Worm (Caenorhabditis elegans): Measurements from ENCODE around the gene ZK795.3.

Gene ZK795.3

DNA sequence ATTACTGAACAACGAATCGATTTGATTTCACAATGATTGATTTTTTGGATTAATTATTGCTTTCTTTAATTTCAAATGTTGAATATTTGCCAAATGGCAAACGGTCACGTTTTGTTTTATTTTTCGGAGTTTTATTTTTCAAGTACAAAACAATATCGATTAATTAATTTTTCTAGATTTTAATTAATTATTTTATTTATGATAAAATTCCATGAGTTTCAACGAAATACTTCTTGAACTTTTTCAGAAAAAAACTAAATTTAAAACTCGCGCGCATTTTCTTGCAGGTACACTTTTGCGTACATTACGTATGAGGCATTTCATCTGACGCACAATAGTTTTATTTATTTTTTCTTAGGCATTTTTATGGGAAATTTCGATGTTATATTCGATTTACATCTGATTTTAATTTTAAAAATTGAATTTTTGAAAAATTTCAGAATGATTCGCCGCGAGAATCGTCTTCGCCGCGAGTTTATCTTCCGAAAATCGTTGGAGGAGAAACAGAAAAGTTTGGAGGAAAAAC lies at the start of gene ZK795.3, which contains the start of gene ZK795.2 (continued):
- peak; percentile 69 for TF ChIP-seq lin-13 (GFP tag; optimal IDR thresholded peaks at IDR 0.05)
- peak; percentile 66 for TF ChIP-seq nhr-19 (GFP tag; conservative IDR thresholded peaks at IDR 0.05)

DNA sequence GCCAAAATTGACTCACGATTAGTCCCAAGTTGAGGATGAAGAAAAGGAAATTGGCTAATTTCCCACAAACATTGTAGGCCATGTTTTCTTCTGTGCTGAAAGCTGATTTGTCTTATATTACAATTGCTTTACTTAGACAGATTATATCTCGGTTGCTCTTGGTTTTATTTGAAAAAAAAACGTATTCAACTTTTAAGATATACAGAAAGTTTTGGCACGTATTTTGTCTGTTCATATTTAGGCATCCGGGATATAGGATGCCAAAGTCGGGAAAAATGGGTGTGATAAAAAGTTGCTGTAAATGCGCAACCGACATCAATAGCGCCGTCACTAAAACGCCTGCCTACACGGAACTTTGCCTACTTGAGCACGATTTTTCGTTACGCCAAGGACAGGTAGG lies 39.0 kb upstream of the ZK795.3 start, which contains the start of gene tsp-4:
TSS of gene tsp-4 (minus strand) at position 101 of the 400 bp plus-strand sequence.
- TF ChIP-seq C04F5.9 (tag; optimal IDR thresholded peaks at IDR 0.05) (no peak), unc-130 (tag; optimal IDR thresholded peaks at IDR 0.05) (no peak), tbx-2 (tag; optimal IDR thresholded peaks at IDR 0.05) (no peak), snpc-4 (tag; optimal IDR thresholded peaks at IDR 0.05) (no peak), mef-2 (tag; optimal IDR thresholded peaks at IDR 0.05) (no peak), nhr-237 (tag; optimal IDR thresholded peaks at IDR 0.05) (no peak), pqm-1 (tag; optimal IDR thresholded peaks at IDR 0.05) (no peak), elt-3 (tag; optimal IDR thresholded peaks at IDR 0.05) (no peak), snu-23 (GFP tag; optimal IDR thresholded peaks at IDR 0.05) (no peak), mab-9 (GFP tag; IDR thresholded peaks at IDR 0.05) (no peak), nhr-85 (tag) (no peak), lin-14 (GFP tag; optimal IDR thresholded peaks at IDR 0.05) (no peak), aly-2 (tag; optimal IDR thresholded peaks at IDR 0.05) (no peak), alr-1 (tag; optimal IDR thresholded peaks at IDR 0.05; ENCODE audit: borderline replicate concordance) (no peak), nhr-71 (tag; optimal IDR thresholded peaks at IDR 0.05) (no peak), unc-30 (tag; optimal IDR thresholded peaks at IDR 0.05) (no peak), pag-3 (tag; optimal IDR thresholded peaks at IDR 0.05; ENCODE audit: borderline replicate concordance, insufficient read depth) (no peak), fkh-4 (tag; optimal IDR thresholded peaks at IDR 0.05; ENCODE audit: borderline replicate concordance) (no peak)

DNA sequence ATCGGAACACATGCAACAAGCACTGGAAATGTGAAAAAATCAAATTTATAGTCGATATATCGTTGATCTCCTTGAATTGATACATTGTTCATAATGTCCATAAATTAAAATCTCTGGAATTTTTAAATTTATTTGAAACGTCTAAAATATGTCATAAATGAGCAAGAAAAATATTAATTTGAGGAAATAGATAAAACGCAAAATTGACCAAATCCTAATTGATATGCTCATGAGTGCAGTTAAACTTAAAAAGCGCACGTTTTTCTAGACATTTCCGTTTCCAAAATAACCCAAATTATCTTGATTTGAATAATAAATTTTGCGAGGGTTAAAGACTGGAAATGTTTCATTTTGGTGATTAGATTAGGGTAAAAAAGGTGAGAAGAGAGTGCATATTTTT lies 36.6 kb upstream of the ZK795.3 start, which contains the start of gene sru-13:
TSS of gene sru-13 (minus strand) at position 101 of the 400 bp plus-strand sequence.
- TF ChIP-seq hlh-17 (GFP tag; optimal IDR thresholded peaks at IDR 0.05; ENCODE audit: borderline replicate concordance) (no peak), alr-1 (tag; optimal IDR thresholded peaks at IDR 0.05; ENCODE audit: borderline replicate concordance) (no peak), sup-37 (GFP tag; optimal IDR thresholded peaks at IDR 0.05) (no peak), mdl-1 (tag; optimal IDR thresholded peaks at IDR 0.05) (no peak)

DNA sequence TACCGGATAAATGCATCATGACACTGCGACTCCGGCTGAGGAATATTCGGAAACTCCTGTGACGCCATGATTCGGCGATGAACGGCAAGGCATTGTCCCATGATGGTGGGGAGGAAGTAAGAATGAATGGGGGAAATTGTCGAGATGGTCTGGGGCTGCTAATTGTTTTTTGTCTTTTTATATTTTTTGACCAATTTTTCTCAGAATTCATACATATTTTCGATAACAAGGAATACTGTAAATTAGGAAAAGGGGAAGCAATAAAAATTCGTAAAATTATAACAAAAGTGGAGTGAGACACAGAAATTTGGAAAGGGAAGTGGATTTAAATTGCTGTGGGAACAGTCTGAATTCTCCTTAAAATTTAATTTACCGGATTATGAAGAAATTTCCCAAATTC lies 33.8 kb upstream of the ZK795.3 start, which contains the start of gene eak-4:
TSS of gene eak-4 (minus strand) at position 101 of the 400 bp plus-strand sequence.
- TF ChIP-seq jun-1 (tag; optimal IDR thresholded peaks at IDR 0.05): no peak
- no peak for TF ChIP-seq alr-1 (tag; optimal IDR thresholded peaks at IDR 0.05; ENCODE audit: borderline replicate concordance)
- TF ChIP-seq unc-62 (GFP tag; optimal IDR thresholded peaks at IDR 0.05): no peak
- TF ChIP-seq xbp-1 (tag; optimal IDR thresholded peaks at IDR 0.05): no peak
- no peak for TF ChIP-seq elt-2 (tag; optimal IDR thresholded peaks at IDR 0.05)
- TF ChIP-seq ceh-8 (GFP tag; optimal IDR thresholded peaks at IDR 0.05): peak; percentile 49
- TF ChIP-seq nhr-12 (tag; optimal IDR thresholded peaks at IDR 0.05): no peak
- TF ChIP-seq ama-1 (optimal IDR thresholded peaks at IDR 0.05): no peak
- no peak for TF ChIP-seq ceh-63 (GFP tag; optimal IDR thresholded peaks at IDR 0.05)

DNA sequence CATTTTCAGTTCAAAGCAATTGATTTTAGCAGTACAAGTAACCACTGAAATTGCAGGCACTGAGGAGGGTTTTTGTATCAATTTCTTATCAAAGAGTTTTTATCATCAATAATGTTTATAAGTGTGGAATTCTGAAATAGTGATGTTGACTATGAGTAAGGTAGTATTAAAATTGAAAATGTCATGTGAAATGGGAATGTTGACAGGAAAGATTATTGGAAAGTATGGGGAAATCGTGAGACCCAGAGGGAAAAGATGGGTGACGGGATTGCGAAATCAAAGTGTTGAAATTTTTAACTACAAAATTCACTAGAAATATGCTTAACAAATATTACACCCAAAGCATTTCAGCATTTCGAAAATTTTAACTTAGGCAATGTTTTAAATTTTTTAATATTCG lies 31.9 kb upstream of the ZK795.3 start, which contains the start of gene F53B2.8:
TSS of gene F53B2.8 (minus strand) at position 180 of the 400 bp plus-strand sequence.
- TF ChIP-seq hlh-17 (GFP tag; optimal IDR thresholded peaks at IDR 0.05; ENCODE audit: borderline replicate concordance) (no peak), egl-27 (tag; optimal IDR thresholded peaks at IDR 0.05) (no peak), tbx-2 (tag; optimal IDR thresholded peaks at IDR 0.05) (no peak), rnt-1 (tag; optimal IDR thresholded peaks at IDR 0.05) (no peak), elt-3 (tag; optimal IDR thresholded peaks at IDR 0.05) (peak in 2 of 6 experiments; percentile 1 to 64), hpl-2 (GFP tag; optimal IDR thresholded peaks at IDR 0.05) (peak; percentile 71), mab-9 (GFP tag; IDR thresholded peaks at IDR 0.05) (no peak), alr-1 (tag; optimal IDR thresholded peaks at IDR 0.05; ENCODE audit: borderline replicate concordance) (no peak), elt-2 (tag; optimal IDR thresholded peaks at IDR 0.05) (peak; percentile 84), sox-4 (tag; optimal IDR thresholded peaks at IDR 0.05) (no peak), isw-1 (GFP tag; IDR thresholded peaks at IDR 0.05) (0 out of 2 replicates have a peak, but pooled peaks have one; percentile 3), nhr-20 (tag; optimal IDR thresholded peaks at IDR 0.05) (peak; percentile 59), C34B4.2 (tag; optimal IDR thresholded peaks at IDR 0.05) (no peak), lin-35 (GFP tag; optimal IDR thresholded peaks at IDR 0.05) (peak in 1 of 2 experiments; percentile 59), grh-1 (GFP tag; IDR thresholded peaks at IDR 0.05) (no peak), lsy-2 (tag; optimal IDR thresholded peaks at IDR 0.05) (peak in 1 of 2 experiments; percentile 3), aha-1 (tag; optimal IDR thresholded peaks at IDR 0.05) (no peak), dpl-1 (GFP tag; optimal IDR thresholded peaks at IDR 0.05) (peak in 2 of 3 experiments; percentile 13 to 21), nhr-76 (tag; optimal IDR thresholded peaks at IDR 0.05) (no peak)

Measured in whole organism, L1 larva.